Worm (Caenorhabditis elegans): ENCODE measurements around the gene C39B10.1.

C39B10.1 gene

DNA sequence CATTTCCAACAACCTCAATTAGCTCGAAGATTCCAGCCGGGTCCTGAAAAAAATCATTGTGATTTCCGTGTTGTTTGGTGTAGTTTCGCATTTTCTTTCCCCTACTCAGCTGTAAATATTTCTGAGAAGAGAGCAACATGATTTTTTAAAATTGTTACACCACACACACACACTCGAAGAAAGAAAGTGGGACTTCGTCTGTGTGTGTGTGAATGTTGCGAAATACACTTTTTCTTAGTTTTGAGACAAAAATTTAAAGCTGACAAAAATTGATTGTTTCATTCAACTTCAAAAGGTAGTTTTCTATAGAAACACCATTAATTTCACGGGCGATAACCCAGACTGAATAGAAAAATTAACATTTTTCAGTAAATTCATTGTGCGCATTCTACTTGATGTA lies 35.3 kb downstream of the C39B10.1 start:
- TF ChIP-seq F52B5.7 (tag; optimal IDR thresholded peaks at IDR 0.05) = no peak
- no peak for TF ChIP-seq snpc-3.4 (tag; optimal IDR thresholded peaks at IDR 0.05)
- peak; percentile 58; the same call in 1 of the 2 replicates for TF ChIP-seq cebp-1 (GFP tag; IDR thresholded peaks at IDR 0.05)
- TF ChIP-seq cebp-1 (tag; optimal IDR thresholded peaks at IDR 0.05) = peak; percentile 90

DNA sequence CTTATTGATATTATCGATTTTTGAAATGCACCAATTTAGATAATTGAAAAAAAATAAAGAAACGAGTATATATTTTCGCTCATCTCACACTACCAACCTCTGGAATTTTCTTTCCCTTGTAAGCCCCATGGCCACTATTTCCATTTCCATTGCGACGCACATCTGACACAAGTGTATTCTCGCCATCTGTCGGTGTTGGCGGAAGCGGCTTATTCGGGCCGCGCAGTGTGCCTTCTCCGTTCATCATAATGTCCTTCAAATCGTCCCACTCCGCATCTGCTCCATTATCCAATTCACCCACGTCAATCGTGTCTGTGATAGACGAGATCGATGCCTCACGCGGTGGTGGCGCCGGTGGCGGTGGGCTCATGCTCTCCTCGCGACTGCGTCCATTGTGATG lies 38.7 kb downstream of the C39B10.1 start:
- TF ChIP-seq repo-1 (tag; optimal IDR thresholded peaks at IDR 0.05) (no peak), hmg-1.2 (GFP tag; IDR thresholded peaks at IDR 0.05) (no peak), zfh-2 (GFP tag; conservative IDR thresholded peaks at IDR 0.05) (peak; percentile 63), F22D6.2 (tag; optimal IDR thresholded peaks at IDR 0.05) (no peak), dpl-1 (GFP tag; optimal IDR thresholded peaks at IDR 0.05) (no peak), dox-1 (GFP tag; IDR thresholded peaks at IDR 0.05) (no peak), efl-1 (GFP tag; optimal IDR thresholded peaks at IDR 0.05) (no peak), egrh-3 (GFP tag; IDR thresholded peaks at IDR 0.05) (no peak)

DNA sequence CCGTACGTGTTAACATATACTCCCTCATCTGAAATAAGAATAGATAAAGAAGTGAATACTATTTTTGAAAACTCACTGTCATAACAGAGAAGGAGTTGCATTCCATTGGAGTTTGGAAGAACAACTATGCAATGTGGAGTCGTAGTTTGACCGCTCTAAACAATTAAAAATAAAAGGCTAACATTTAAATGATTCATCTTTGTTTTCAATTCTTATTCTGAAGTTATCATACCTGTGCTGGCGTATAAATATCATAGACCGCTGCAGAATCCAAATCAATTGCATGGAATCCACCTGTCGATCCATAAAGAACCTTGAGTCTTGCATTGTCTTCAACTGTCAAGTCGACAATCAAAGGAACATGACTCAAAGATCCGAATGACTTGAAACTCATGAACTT lies 40.7 kb downstream of the C39B10.1 start:
- no peak for TF ChIP-seq lsl-1 (GFP tag; optimal IDR thresholded peaks at IDR 0.05)

DNA sequence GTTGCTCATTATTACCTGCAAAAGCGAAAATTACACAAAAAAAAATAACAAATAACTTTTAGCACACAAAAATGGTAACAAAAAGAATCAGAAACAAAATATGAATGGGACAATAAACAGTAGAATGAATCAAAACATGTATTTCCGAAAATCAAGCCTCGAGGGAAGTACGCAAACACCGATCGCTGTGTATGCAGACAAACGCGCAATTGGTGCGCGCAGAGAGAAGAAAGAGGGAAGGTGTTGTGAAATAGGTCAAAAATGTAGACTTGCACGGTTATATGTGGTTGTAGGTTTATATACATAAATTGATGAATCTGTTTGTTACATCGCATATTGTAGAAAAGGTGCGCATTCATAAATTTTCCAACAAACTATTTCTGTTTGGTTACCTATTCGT lies 43.7 kb downstream of the C39B10.1 start, which contains the start of gene cdk-11.2:
TSS of gene cdk-11.2 (minus strand) at position 23 of the 400 bp plus-strand sequence.
- TF ChIP-seq cebp-1 (GFP tag; IDR thresholded peaks at IDR 0.05) = peak; percentile 95
- TF ChIP-seq cebp-1 (tag; optimal IDR thresholded peaks at IDR 0.05) = peak; percentile 97
- TF ChIP-seq snpc-4 (GFP tag; optimal IDR thresholded peaks at IDR 0.05) = no peak
- peak in 1 of 4 experiments; percentile 38 for TF ChIP-seq snpc-4 (tag; optimal IDR thresholded peaks at IDR 0.05)
- peak; percentile 5 for TF ChIP-seq ceh-27 (GFP tag; optimal IDR thresholded peaks at IDR 0.05)
- TF ChIP-seq efl-1 (GFP tag; optimal IDR thresholded peaks at IDR 0.05) = peak; percentile 39
- peak; percentile 38; the same call in 1 of the 2 replicates for TF ChIP-seq hmg-1.2 (GFP tag; IDR thresholded peaks at IDR 0.05)
- TF ChIP-seq nfya-1 (tag; optimal IDR thresholded peaks at IDR 0.05; ENCODE audit: borderline replicate concordance, insufficient read depth) = no peak
- TF ChIP-seq rcor-1 (GFP tag; IDR thresholded peaks at IDR 0.05) = 0 out of 2 replicates have a peak, but pooled peaks have one; percentile 8
- TF ChIP-seq nhr-80 (tag; optimal IDR thresholded peaks at IDR 0.05) = peak; percentile 42
- peak; percentile 27 for TF ChIP-seq ZK185.1 (tag; optimal IDR thresholded peaks at IDR 0.05; ENCODE audit: poor library complexity, severe bottlenecking)
- TF ChIP-seq mcd-1 (GFP tag; IDR thresholded peaks at IDR 0.05) = 0 out of 2 replicates have a peak, but pooled peaks have one; percentile 14
- TF ChIP-seq B0261.1 (tag; optimal IDR thresholded peaks at IDR 0.05) = no peak
- peak; percentile 50; the same call in 1 of the 2 replicates for TF ChIP-seq dox-1 (GFP tag; IDR thresholded peaks at IDR 0.05)
- no peak for TF ChIP-seq ekl-4 (GFP tag; IDR thresholded peaks at IDR 0.05)
- peak; percentile 94 for TF ChIP-seq aptf-2 (GFP tag; conservative IDR thresholded peaks at IDR 0.05)
- TF ChIP-seq attf-5 (GFP tag; optimal IDR thresholded peaks at IDR 0.05) = peak; percentile 71
- TF ChIP-seq bed-1 (GFP tag; IDR thresholded peaks at IDR 0.05) = no peak
- TF ChIP-seq lin-35 (GFP tag; optimal IDR thresholded peaks at IDR 0.05) = peak in 1 of 3 experiments; percentile 43
- 0 out of 2 replicates have a peak, but pooled peaks have one; percentile 11 for TF ChIP-seq pbrm-1 (GFP tag; IDR thresholded peaks at IDR 0.05)
- no peak for TF ChIP-seq lir-1 (GFP tag; conservative IDR thresholded peaks at IDR 0.05)

DNA sequence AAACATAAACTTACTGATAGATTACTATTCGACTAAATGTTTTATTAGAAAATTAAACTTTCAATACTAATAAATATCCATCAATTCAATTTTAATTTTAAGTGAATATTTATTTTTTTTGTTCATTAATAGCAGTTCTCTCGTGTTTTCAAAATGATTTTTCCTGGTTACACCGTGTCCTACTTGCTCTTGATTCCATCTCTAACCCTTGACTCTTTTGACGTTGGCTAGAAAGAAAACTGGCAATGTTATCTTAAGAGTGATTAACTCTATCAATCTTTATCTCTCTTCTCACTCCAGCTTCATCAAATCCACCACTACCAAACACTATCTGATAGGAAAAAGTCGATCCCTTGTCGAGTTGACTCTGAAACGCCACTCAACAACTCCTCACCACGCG lies 51.0 kb downstream of the C39B10.1 start, which contains the start of gene acr-8:
TSS of gene acr-8 (plus strand) at position 301 of the 400 bp plus-strand sequence.
- no peak for TF ChIP-seq F55B11.4 (tag; optimal IDR thresholded peaks at IDR 0.05; ENCODE audit: borderline replicate concordance, insufficient read depth)
- no peak for TF ChIP-seq F57A8.1 (GFP tag; optimal IDR thresholded peaks at IDR 0.05)
- TF ChIP-seq ztf-25 (GFP tag; IDR thresholded peaks at IDR 0.05) = no peak
- TF ChIP-seq ztf-28 (GFP tag; IDR thresholded peaks at IDR 0.05) = no peak
- no peak for TF ChIP-seq ceh-79 (tag; optimal IDR thresholded peaks at IDR 0.05)
- no peak for TF ChIP-seq gei-17 (GFP tag; optimal IDR thresholded peaks at IDR 0.05)
- no peak for TF ChIP-seq nhr-179 (tag; optimal IDR thresholded peaks at IDR 0.05)
- no peak for TF ChIP-seq egrh-3 (GFP tag; IDR thresholded peaks at IDR 0.05)
- TF ChIP-seq fkh-3 (tag; optimal IDR thresholded peaks at IDR 0.05) = no peak
- no peak for TF ChIP-seq ceh-40 (GFP tag; IDR thresholded peaks at IDR 0.05)
- TF ChIP-seq lir-1 (GFP tag; conservative IDR thresholded peaks at IDR 0.05) = no peak
- TF ChIP-seq xnd-1 (tag; optimal IDR thresholded peaks at IDR 0.05) = no peak
- TF ChIP-seq ets-4 (GFP tag; optimal IDR thresholded peaks at IDR 0.05) = no peak
- no peak for TF ChIP-seq efl-1 (GFP tag; optimal IDR thresholded peaks at IDR 0.05)
- TF ChIP-seq ztf-6 (GFP tag; IDR thresholded peaks at IDR 0.05) = no peak

All from whole organism, young adult.